Worm (Caenorhabditis elegans) whole organism, midembryonic: ENCODE measurements around the gene arrd-25.

ENCODE experiments used
- T22C8.4 ChIP-seq: fragments of 200-800 bp; sonication (Bioruptor generic); IDR thresholded peaks from 2 replicates; pipeline ENCODE4 v1.3.6; 2022; ENCODE audit warnings: missing genetic modification characterization, missing compliant biosample characterization
- cog-1 ChIP-seq: sonication (generic microtip); optimal IDR thresholded peaks from 2 replicates; lab custom pipeline; 2016; ENCODE audit warnings: missing genetic modification characterization, missing compliant biosample characterization
- flt-1 ChIP-seq: fragments of 200-800 bp; sonication (Bioruptor generic); IDR thresholded peaks from 2 replicates; pipeline ENCODE4 v1.3.6; 2022; ENCODE audit warnings: missing genetic modification characterization, missing compliant biosample characterization
- klf-2 ChIP-seq: fragments of 200-800 bp; sonication (Bioruptor generic); conservative IDR thresholded peaks from 2 replicates; pipeline ENCODE4 v1.3.6; 2022; ENCODE audit warnings: missing genetic modification reagents, missing genetic modification characterization, missing compliant biosample characterization
- med-1 ChIP-seq: sonication (generic microtip); optimal IDR thresholded peaks from 2 replicates; lab custom pipeline; 2017; ENCODE audit warnings: missing genetic modification characterization, mild to moderate bottlenecking, missing compliant biosample characterization, antibody characterized with exemption, missing genetic modification reagents; ENCODE audit not compliant: insufficient read depth
- ref-1 ChIP-seq: fragments of 200-800 bp; sonication (Bioruptor generic); conservative IDR thresholded peaks from 2 replicates; pipeline ENCODE4 v1.3.6; 2022; ENCODE audit warnings: missing genetic modification reagents, missing genetic modification characterization, missing compliant biosample characterization
- tab-1 ChIP-seq: fragments of 200-800 bp; sonication (Bioruptor generic); IDR thresholded peaks from 2 replicates; pipeline ENCODE4 v1.3.6; 2022; ENCODE audit warnings: missing genetic modification characterization, missing compliant biosample characterization
- ztf-23 ChIP-seq: fragments of 200-800 bp; sonication (Bioruptor generic); IDR thresholded peaks from 2 replicates; pipeline ENCODE4 v1.3.6; 2022; ENCODE audit warnings: missing genetic modification reagents, missing genetic modification characterization, missing compliant biosample characterization
- ztf-29 ChIP-seq: fragments of 200-800 bp; sonication (Bioruptor generic); IDR thresholded peaks from 2 replicates; pipeline ENCODE4 v1.3.6; 2022; ENCODE audit warnings: missing genetic modification reagents, missing genetic modification characterization, missing compliant biosample characterization

arrd-25 gene

ce11 chrX:14033494-14033893 lies at the start of gene arrd-25:
arrd-25 (plus strand) TSS chrX:14033794.
- TF ChIP-seq ztf-29 (GFP tag; lab: Robert Waterston, UW) (no peak), flt-1 (GFP tag; lab: Robert Waterston, UW) (no peak), tab-1 (no peak), med-1 (GFP tag; lab: Kevin White, UChicago) (no peak), ztf-23 (GFP tag; lab: Robert Waterston, UW) (no peak), cog-1 (no peak), ref-1 (no peak), klf-2 (GFP tag; lab: Robert Waterston, UW) (no peak), T22C8.4 (no peak)

ce11 chrX:13986307-13986706 lies 47.3 kb upstream of the arrd-25 start, which contains the start of gene irld-24:
irld-24 (plus strand) TSS chrX:13986607.
- TF ChIP-seq tab-1 (no peak), ztf-23 (GFP tag; lab: Robert Waterston, UW) (no peak), flt-1 (GFP tag; lab: Robert Waterston, UW) (no peak), T22C8.4 (no peak), ztf-29 (GFP tag; lab: Robert Waterston, UW) (no peak), med-1 (GFP tag; lab: Kevin White, UChicago) (no peak), cog-1 (no peak), klf-2 (GFP tag; lab: Robert Waterston, UW) (no peak), ref-1 (no peak)

ce11 chrX:13990680-13991079 lies 42.9 kb upstream of the arrd-25 start, which contains the start of gene C31E10.11:
C31E10.11 (minus strand) TSS chrX:13990780.
- TF ChIP-seq tab-1 (no peak), klf-2 (GFP tag; lab: Robert Waterston, UW) (no peak), med-1 (GFP tag; lab: Kevin White, UChicago) (no peak), T22C8.4 (no peak), ref-1 (no peak), ztf-29 (GFP tag; lab: Robert Waterston, UW) (no peak), flt-1 (GFP tag; lab: Robert Waterston, UW) (no peak), ztf-23 (GFP tag; lab: Robert Waterston, UW) (no peak), cog-1 (no peak)

- TF ChIP-seq cog-1 (peak; percentile 34), T22C8.4 (no peak), tab-1 (no peak), med-1 (GFP tag; lab: Kevin White, UChicago) (no peak), flt-1 (GFP tag; lab: Robert Waterston, UW) (0 out of 2 replicates have a peak, but pooled peaks have one; percentile 50)
Observed at ce11 chrX:13995803-13996388, 37.7 kb upstream of the arrd-25 start, which contains the start of the genes C31E10.5 and C31E10.6. C31E10.5 (minus strand) TSS chrX:13995834. C31E10.6 (plus strand) TSS chrX:13996338.

ce11 chrX:14000198-14000748 lies 33.3 kb upstream of the arrd-25 start:
- TF ChIP-seq cog-1, result no peak
- 0 out of 2 replicates have a peak, but pooled peaks have one; percentile 39 for TF ChIP-seq klf-2 (GFP tag; lab: Robert Waterston, UW)
- 0 out of 2 replicates have a peak, but pooled peaks have one; percentile 28 for TF ChIP-seq T22C8.4

- no peak for TF ChIP-seq T22C8.4
- no peak for TF ChIP-seq med-1 (GFP tag; lab: Kevin White, UChicago)
- no peak for TF ChIP-seq klf-2 (GFP tag; lab: Robert Waterston, UW)
- TF ChIP-seq cog-1, result no peak
- no peak for TF ChIP-seq tab-1
- no peak for TF ChIP-seq ref-1
- TF ChIP-seq ztf-23 (GFP tag; lab: Robert Waterston, UW), result no peak
Observed at ce11 chrX:14001494-14001974, 32.1 kb upstream of the arrd-25 start, which contains the start of gene cytb-5.1. cytb-5.1 (plus strand) TSS chrX:14001924.

ce11 chrX:14002739-14003138 lies 30.9 kb upstream of the arrd-25 start:
- TF ChIP-seq T22C8.4, result no peak
- TF ChIP-seq klf-2 (GFP tag; lab: Robert Waterston, UW), result no peak
- TF ChIP-seq med-1 (GFP tag; lab: Kevin White, UChicago), result no peak
- TF ChIP-seq ztf-23 (GFP tag; lab: Robert Waterston, UW), result no peak
- no peak for TF ChIP-seq ztf-29 (GFP tag; lab: Robert Waterston, UW)
- TF ChIP-seq flt-1 (GFP tag; lab: Robert Waterston, UW), result no peak
- TF ChIP-seq ref-1, result no peak
- no peak for TF ChIP-seq tab-1
- no peak for TF ChIP-seq cog-1

- TF ChIP-seq tab-1 (no peak), klf-2 (GFP tag; lab: Robert Waterston, UW) (no peak), med-1 (GFP tag; lab: Kevin White, UChicago) (no peak), flt-1 (GFP tag; lab: Robert Waterston, UW) (no peak), ref-1 (no peak), cog-1 (no peak), T22C8.4 (no peak), ztf-23 (GFP tag; lab: Robert Waterston, UW) (no peak), ztf-29 (GFP tag; lab: Robert Waterston, UW) (no peak)
Observed at ce11 chrX:14003538-14003937, 30.1 kb upstream of the arrd-25 start.

ce11 chrX:14008130-14008529 lies 25.5 kb upstream of the arrd-25 start:
- no peak for TF ChIP-seq ztf-29 (GFP tag; lab: Robert Waterston, UW)

ce11 chrX:14012417-14012816 lies 21.2 kb upstream of the arrd-25 start, which contains the start of gene tbc-19:
tbc-19 (minus strand) TSS chrX:14012517.
- TF ChIP-seq med-1 (GFP tag; lab: Kevin White, UChicago) (no peak), flt-1 (GFP tag; lab: Robert Waterston, UW) (no peak), ztf-29 (GFP tag; lab: Robert Waterston, UW) (no peak), cog-1 (no peak), tab-1 (no peak), ref-1 (no peak), T22C8.4 (no peak)
